Worm (Caenorhabditis elegans) whole organism, early embryonic: ENCODE results near the gene K01D12.9.

ENCODE experiments used
- B0310.2 ChIP-seq: sonication (generic microtip); optimal IDR thresholded peaks from 2 replicates; lab custom pipeline; 2016; ENCODE audit warnings: mild to moderate bottlenecking, missing genetic modification characterization, missing compliant biosample characterization
- aly-1 ChIP-seq: sonication (generic microtip); optimal IDR thresholded peaks from 2 replicates; lab custom pipeline; 2016; ENCODE audit warnings: missing genetic modification characterization, missing compliant biosample characterization
- ama-1 ChIP-seq: fragments of 150-350 bp; optimal IDR thresholded peaks from 2 replicates; lab custom pipeline; 2014
- ceh-13 ChIP-seq: fragments of 200-800 bp; sonication (Bioruptor generic); optimal IDR thresholded peaks from 2 replicates; lab custom pipeline; 2018; ENCODE audit warnings: mild to moderate bottlenecking, missing genetic modification characterization, missing compliant biosample characterization
- ceh-36 ChIP-seq: sonication (generic microtip); optimal IDR thresholded peaks from 2 replicates; lab custom pipeline; 2016; ENCODE audit warnings: missing genetic modification characterization, inconsistent platforms, missing compliant biosample characterization
- flt-1 ChIP-seq: fragments of 200-800 bp; sonication (Bioruptor generic); IDR thresholded peaks from 2 replicates; pipeline ENCODE4 v1.3.6; 2022; ENCODE audit warnings: missing genetic modification characterization, missing compliant biosample characterization
- hnd-1 ChIP-seq: sonication (generic microtip); optimal IDR thresholded peaks from 2 replicates; lab custom pipeline; 2016; ENCODE audit warnings: missing genetic modification characterization, missing compliant biosample characterization
- pes-1 ChIP-seq: fragments of 200-800 bp; sonication (Bioruptor generic); IDR thresholded peaks from 2 replicates; pipeline ENCODE4 v1.3.6; 2022; ENCODE audit warnings: missing genetic modification reagents, missing genetic modification characterization, missing compliant biosample characterization
- sea-1 ChIP-seq: fragments of 200-800 bp; sonication (Bioruptor generic); conservative IDR thresholded peaks from 2 replicates; pipeline ENCODE4 v1.3.6; 2022; ENCODE audit warnings: missing genetic modification characterization, missing compliant biosample characterization

- TF ChIP-seq flt-1 (GFP tag; lab: Robert Waterston, UW) (no peak), ceh-36 (tag; lab: Kevin White, UChicago) (no peak), sea-1 (GFP tag; lab: Robert Waterston, UW) (no peak), ceh-13 (GFP tag; lab: Kevin White, UChicago) (no peak), ama-1 (lab: Kevin White, UChicago) (no peak), pes-1 (GFP tag; lab: Robert Waterston, UW) (no peak), B0310.2 (tag; lab: Kevin White, UChicago) (no peak), hnd-1 (tag; lab: Kevin White, UChicago) (no peak), aly-1 (tag; lab: Kevin White, UChicago) (no peak)
Measured at ce11 chrV:12406514-12406913, 2.1 kb upstream of the K01D12.9 start.
